Fruit fly (Drosophila melanogaster): ENCODE measurements around the gene REPTOR.
A peak's percentile ranks its signal among the peaks of the same experiment; 100 is the strongest.

Gene REPTOR

dm6 chr3R:24565748-24566239 lies 16.9 kb downstream of the REPTOR start (continued):
- TF ChIP-seq ewg (GFP tag; optimal IDR thresholded peaks at IDR 0.05) (peak; percentile 58), Dp (GFP tag; optimal IDR thresholded peaks at IDR 0.05) (peak; percentile 8), CG11085 (GFP tag; IDR thresholded peaks at IDR 0.05) (no peak), YL-1 (GFP tag; optimal IDR thresholded peaks at IDR 0.05) (peak; percentile 24), B-H2 (GFP tag; optimal IDR thresholded peaks at IDR 0.05) (peak; percentile 89), kay (GFP tag; optimal IDR thresholded peaks at IDR 0.05) (no peak), Adf1 (GFP tag; IDR thresholded peaks at IDR 0.05) (peak; percentile 51; the same call in 1 of the 2 replicates), tap (tag; optimal IDR thresholded peaks at IDR 0.05) (peak; percentile 60), schlank (tag; optimal IDR thresholded peaks at IDR 0.05) (no peak), oc (tag; optimal IDR thresholded peaks at IDR 0.05) (peak; percentile 56), dimm (GFP tag; IDR thresholded peaks at IDR 0.05) (no peak), CG2678 (tag; optimal IDR thresholded peaks at IDR 0.05) (peak; percentile 70), Blimp-1 (GFP tag; optimal IDR thresholded peaks at IDR 0.05) (peak; percentile 26), chm (GFP tag; IDR thresholded peaks at IDR 0.05) (peak; percentile 91), CG9876 (GFP tag; optimal IDR thresholded peaks at IDR 0.05) (no peak), stwl (tag; optimal IDR thresholded peaks at IDR 0.05) (no peak), zfh2 (GFP tag; optimal IDR thresholded peaks at IDR 0.05) (no peak), CG16779 (GFP tag; IDR thresholded peaks at IDR 0.05) (no peak), zfh1 (GFP tag; IDR thresholded peaks at IDR 0.05) (no peak), CG32767 (GFP tag; IDR thresholded peaks at IDR 0.05) (peak; percentile 51; the same call in 1 of the 2 replicates), h (optimal IDR thresholded peaks at IDR 0.05) (no peak), sens (GFP tag) (peak; percentile 91), gem (tag; optimal IDR thresholded peaks at IDR 0.05) (peak; percentile 45), CG8944 (GFP tag; optimal IDR thresholded peaks at IDR 0.05) (no peak), Ptx1 (GFP tag; IDR thresholded peaks at IDR 0.05) (no peak), CG7987 (GFP tag; optimal IDR thresholded peaks at IDR 0.05) (peak; percentile 88), Poxn (GFP tag; IDR thresholded peaks at IDR 0.05) (no peak), crol (GFP tag; IDR thresholded peaks at IDR 0.05) (peak; percentile 57; the same call in 1 of the 2 replicates), CG4424 (GFP tag; optimal IDR thresholded peaks at IDR 0.05) (peak; percentile 24), trh (GFP tag; optimal IDR thresholded peaks at IDR 0.05) (peak; percentile 16), Hr39 (optimal IDR thresholded peaks at IDR 0.05) (no peak), Taf1 (GFP tag; IDR thresholded peaks at IDR 0.05) (no peak; the same call in 1 of the 2 replicates), CG10321 (GFP tag; IDR thresholded peaks at IDR 0.05) (no peak), lilli (GFP tag; optimal IDR thresholded peaks at IDR 0.05) (peak; percentile 44), CG14050 (GFP tag; IDR thresholded peaks at IDR 0.05) (0 out of 3 replicates have a peak, but pooled peaks have one; percentile 36), ttk (GFP tag; IDR thresholded peaks at IDR 0.05) (no peak), fru (optimal IDR thresholded peaks at IDR 0.05) (no peak), Ada2b (GFP tag; IDR thresholded peaks at IDR 0.05) (no peak), Oli (tag; optimal IDR thresholded peaks at IDR 0.05) (no peak), emc (GFP tag; optimal IDR thresholded peaks at IDR 0.05) (no peak), Side (GFP tag; optimal IDR thresholded peaks at IDR 0.05) (peak; percentile 74), dmrt11E (tag; optimal IDR thresholded peaks at IDR 0.05) (peak; percentile 10), CG17385 (GFP tag; optimal IDR thresholded peaks at IDR 0.05) (peak; percentile 74), fd102C (GFP tag; optimal IDR thresholded peaks at IDR 0.05) (no peak), Dad (GFP tag; optimal IDR thresholded peaks at IDR 0.05) (peak; percentile 25), CG7928 (GFP tag; optimal IDR thresholded peaks at IDR 0.05) (no peak), nmo (GFP tag; optimal IDR thresholded peaks at IDR 0.05) (no peak), E2f2 (GFP tag; IDR thresholded peaks at IDR 0.05) (peak; percentile 54; the same call in 1 of the 2 replicates), Drgx (GFP tag; IDR thresholded peaks at IDR 0.05) (peak; percentile 36; the same call in 1 of the 2 replicates), CG17802 (tag; optimal IDR thresholded peaks at IDR 0.05) (no peak), CG17328 (GFP tag; IDR thresholded peaks at IDR 0.05) (peak; percentile 33; the same call in 1 of the 2 replicates), CG11398 (GFP tag; optimal IDR thresholded peaks at IDR 0.05) (peak; percentile 42), grau (tag; optimal IDR thresholded peaks at IDR 0.05) (peak; percentile 51)
